Fruit fly (Drosophila melanogaster) whole organism, wandering third instar larva: ENCODE results near the gene CG7523.
A peak's percentile ranks its signal among the peaks of the same experiment; 100 is the strongest.

Experiments used
- CG32264 ChIP-seq: fragments of 200-800 bp; sonication (Bioruptor generic); optimal IDR thresholded peaks from 2 replicates; lab custom pipeline; 2016; ENCODE audit warnings: missing biosample characterization, missing genetic modification characterization
- CG9705 ChIP-seq: fragments of 200-800 bp; sonication (Bioruptor generic); optimal IDR thresholded peaks from 2 replicates; lab custom pipeline; 2018; ENCODE audit warnings: missing biosample characterization, mild to moderate bottlenecking, missing genetic modification characterization
- CrebA ChIP-seq: fragments of 200-800 bp; sonication (Bioruptor generic); optimal IDR thresholded peaks from 2 replicates; lab custom pipeline; 2016; ENCODE audit warnings: missing biosample characterization, mild to moderate bottlenecking, missing genetic modification characterization, borderline replicate concordance
- Dfd ChIP-seq: fragments of >200 bp; optimal IDR thresholded peaks from 2 replicates; lab custom pipeline; 2017; ENCODE audit warnings: missing biosample characterization, missing genetic modification characterization
- Dif ChIP-seq: fragments of 200-275, 200-300 bp; sonication (Bioruptor generic); optimal IDR thresholded peaks from 2 replicates; lab custom pipeline; 2018; ENCODE audit warnings: missing biosample characterization, missing genetic modification characterization; ENCODE audit not compliant: partially characterized antibody
- GATAd ChIP-seq: sonication (Bioruptor generic); optimal IDR thresholded peaks from 2 replicates; lab custom pipeline; 2016; ENCODE audit warnings: missing biosample characterization, missing genetic modification characterization
- Hnf4 ChIP-seq: fragments of 200-800 bp; sonication (Bioruptor generic); optimal IDR thresholded peaks from 2 replicates; lab custom pipeline; 2016; ENCODE audit warnings: missing biosample characterization, mild to moderate bottlenecking, missing genetic modification characterization
- Hr78 ChIP-seq: fragments of >200 bp; optimal IDR thresholded peaks from 2 replicates; lab custom pipeline; 2017; ENCODE audit warnings: missing biosample characterization, missing genetic modification characterization
- Jra ChIP-seq: sonication (Bioruptor generic); optimal IDR thresholded peaks from 2 replicates; lab custom pipeline; 2016; ENCODE audit warnings: missing biosample characterization, missing genetic modification characterization
- Mio ChIP-seq: sonication (Bioruptor generic); optimal IDR thresholded peaks from 2 replicates; lab custom pipeline; 2016; ENCODE audit warnings: missing biosample characterization, missing genetic modification characterization
- Myc ChIP-seq: fragments of >200 bp; optimal IDR thresholded peaks from 2 replicates; lab custom pipeline; 2017
- OdsH ChIP-seq: fragments of 200-800 bp; sonication (Bioruptor generic); optimal IDR thresholded peaks from 2 replicates; lab custom pipeline; 2016; ENCODE audit warnings: missing biosample characterization, mild to moderate bottlenecking, missing genetic modification characterization
- Rel ChIP-seq, 2 experiments: fragments of 200-800 bp; sonication (Bioruptor generic) in 1 of 2; optimal IDR thresholded peaks; 2 replicates in 1 of 2; 3 replicates in 1 of 2; lab custom pipeline; 2016 to 2019; ENCODE audit warnings: mild to moderate bottlenecking in 2 of 2, missing biosample characterization in 2 of 2, missing genetic modification characterization in 2 of 2, moderate library complexity in 1 of 2
- Sp1 ChIP-seq: fragments of 200-800 bp; sonication (Bioruptor generic); optimal IDR thresholded peaks from 3 replicates; lab custom pipeline; 2019; ENCODE audit warnings: missing biosample characterization, mild to moderate bottlenecking, missing genetic modification characterization, moderate library complexity
- Vsx2 ChIP-seq: fragments of 200-300, 225-300 bp; sonication (Bioruptor generic); optimal IDR thresholded peaks from 2 replicates; lab custom pipeline; 2018; ENCODE audit warnings: missing biosample characterization, missing genetic modification characterization; ENCODE audit not compliant: partially characterized antibody
- br ChIP-seq: fragments of 200-800 bp; sonication (Bioruptor generic); optimal IDR thresholded peaks from 2 replicates; lab custom pipeline; 2016; ENCODE audit warnings: missing biosample characterization, missing genetic modification characterization
- dmrt93B ChIP-seq: fragments of 200-800 bp; sonication (Bioruptor generic); optimal IDR thresholded peaks from 2 replicates; lab custom pipeline; 2018; ENCODE audit warnings: missing biosample characterization, mild to moderate bottlenecking, missing genetic modification characterization
- foxo ChIP-seq, 2 experiments: fragments of 200-800 bp; sonication (Bioruptor generic); optimal IDR thresholded peaks; 2 replicates in 1 of 2; 3 replicates in 1 of 2; lab custom pipeline; 2016 to 2017; ENCODE audit warnings: missing biosample characterization in 2 of 2, missing genetic modification characterization in 2 of 2
- pan ChIP-seq: fragments of >200 bp; optimal IDR thresholded peaks from 2 replicates; lab custom pipeline; 2017
- sage ChIP-seq: fragments of 200-800 bp; sonication (Bioruptor generic); optimal IDR thresholded peaks from 2 replicates; lab custom pipeline; 2016; ENCODE audit warnings: missing biosample characterization, mild to moderate bottlenecking, missing genetic modification characterization
- tai ChIP-seq: sonication (Bioruptor generic); optimal IDR thresholded peaks from 2 replicates; lab custom pipeline; 2016; ENCODE audit warnings: missing biosample characterization, missing genetic modification characterization
- woc ChIP-seq: sonication (Bioruptor generic); optimal IDR thresholded peaks from 2 replicates; lab custom pipeline; 2016; ENCODE audit warnings: missing biosample characterization, mild to moderate bottlenecking, missing genetic modification characterization

CG7523 gene

DNA sequence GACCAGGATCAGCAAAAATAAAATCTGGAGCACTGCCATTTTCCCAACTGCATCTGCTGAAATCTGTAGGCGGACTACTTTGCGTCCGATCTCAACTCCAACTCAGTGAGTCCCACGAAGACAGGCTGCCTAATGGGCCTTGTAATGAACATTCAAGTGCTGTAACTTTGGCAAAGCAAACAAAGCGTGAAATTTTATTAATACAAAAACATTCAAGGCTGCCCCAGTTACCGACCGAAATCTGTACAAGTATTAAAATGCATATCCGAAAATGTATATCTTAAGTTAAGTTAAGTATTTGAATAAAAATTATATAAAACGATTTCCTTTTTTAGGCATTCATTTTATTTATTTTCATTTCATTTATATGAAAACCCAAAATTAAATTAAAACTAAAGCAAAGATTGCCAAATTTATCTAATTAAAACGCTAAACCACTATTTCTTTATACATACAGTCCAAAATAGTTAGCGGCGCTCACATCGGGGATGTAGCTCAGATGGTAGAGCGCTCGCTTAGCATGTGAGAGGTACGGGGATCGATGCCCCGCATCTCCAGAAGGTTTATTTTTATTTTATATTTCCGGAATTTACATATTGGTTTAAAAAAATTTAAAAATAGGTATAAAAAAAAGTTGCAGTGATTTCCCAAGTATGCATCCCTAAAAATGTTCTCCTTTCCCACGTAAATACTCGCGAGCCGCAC, 48.5 kb downstream of the CG7523 start, which contains the start of gene CG14323:
CG14323 (minus strand) TSS at position 51 of the 705 bp plus-strand sequence.
- TF ChIP-seq woc (GFP tag; lab: Kevin White, UChicago) (no peak), pan (lab: Kevin White, UChicago) (no peak), dmrt93B (GFP tag; lab: Kevin White, UChicago) (no peak), Mio (GFP tag; lab: Kevin White, UChicago) (no peak), CG9705 (GFP tag; lab: Kevin White, UChicago) (no peak), CrebA (no peak), Jra (no peak), sage (GFP tag; lab: Kevin White, UChicago) (no peak), Dif (GFP tag; lab: Kevin White, UChicago) (no peak), Hnf4 (GFP tag; lab: Kevin White, UChicago) (no peak), Myc (lab: Kevin White, UChicago) (no peak), GATAd (GFP tag; lab: Kevin White, UChicago) (no peak), Vsx2 (no peak), br (GFP tag; lab: Kevin White, UChicago) (no peak)

DNA sequence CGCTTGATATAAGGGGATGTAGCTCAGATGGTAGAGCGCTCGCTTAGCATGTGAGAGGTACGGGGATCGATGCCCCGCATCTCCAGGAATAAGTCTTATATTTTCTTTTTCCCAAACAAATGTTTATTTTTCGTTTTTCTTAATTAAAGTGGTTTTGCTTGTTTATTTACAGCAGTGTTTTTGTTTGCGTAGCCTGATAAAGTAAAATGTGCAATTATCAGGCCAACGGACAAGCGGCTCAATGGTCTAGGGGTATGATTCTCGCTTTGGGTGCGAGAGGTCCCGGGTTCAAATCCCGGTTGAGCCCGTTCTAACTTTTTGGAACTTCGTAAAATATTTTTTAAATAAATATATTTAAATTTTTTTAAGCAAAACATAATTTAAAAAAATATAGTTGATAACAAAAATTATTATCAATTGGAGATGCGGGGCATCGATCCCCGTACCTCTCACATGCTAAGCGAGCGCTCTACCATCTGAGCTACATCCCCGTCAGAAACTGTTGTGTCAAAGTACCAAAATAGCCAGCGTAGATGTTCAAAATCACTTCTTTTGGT, 50.9 kb downstream of the CG7523 start:
- TF ChIP-seq Hnf4 (GFP tag; lab: Kevin White, UChicago): peak; percentile 35
- TF ChIP-seq Sp1: peak; percentile 56
- TF ChIP-seq CG32264 (GFP tag; lab: Kevin White, UChicago): peak; percentile 3
- no peak for TF ChIP-seq Jra
- peak; percentile 92 for TF ChIP-seq CrebA
- no peak for TF ChIP-seq Hr78
- no peak for TF ChIP-seq Mio (GFP tag; lab: Kevin White, UChicago)
- no peak for TF ChIP-seq Vsx2
- TF ChIP-seq Rel (GFP tag; optimal IDR thresholded peaks at IDR 0.05; lab: Kevin White, UChicago): no peak
- peak; percentile 59 for TF ChIP-seq Rel (tag; optimal IDR thresholded peaks at IDR 0.05; lab: Kevin White, UChicago)
- peak; percentile 31 for TF ChIP-seq sage (GFP tag; lab: Kevin White, UChicago)
- no peak for TF ChIP-seq woc (GFP tag; lab: Kevin White, UChicago)
- no peak for TF ChIP-seq tai (GFP tag; lab: Kevin White, UChicago)
- TF ChIP-seq foxo (GFP tag; optimal IDR thresholded peaks at IDR 0.05; lab: Kevin White, UChicago): peak in 1 of 2 experiments; percentile 13
- no peak for TF ChIP-seq OdsH (GFP tag; lab: Kevin White, UChicago)
- TF ChIP-seq Dfd: no peak
